Worm (Caenorhabditis elegans): ENCODE measurements around the gene srh-56.

srh-56 gene

DNA sequence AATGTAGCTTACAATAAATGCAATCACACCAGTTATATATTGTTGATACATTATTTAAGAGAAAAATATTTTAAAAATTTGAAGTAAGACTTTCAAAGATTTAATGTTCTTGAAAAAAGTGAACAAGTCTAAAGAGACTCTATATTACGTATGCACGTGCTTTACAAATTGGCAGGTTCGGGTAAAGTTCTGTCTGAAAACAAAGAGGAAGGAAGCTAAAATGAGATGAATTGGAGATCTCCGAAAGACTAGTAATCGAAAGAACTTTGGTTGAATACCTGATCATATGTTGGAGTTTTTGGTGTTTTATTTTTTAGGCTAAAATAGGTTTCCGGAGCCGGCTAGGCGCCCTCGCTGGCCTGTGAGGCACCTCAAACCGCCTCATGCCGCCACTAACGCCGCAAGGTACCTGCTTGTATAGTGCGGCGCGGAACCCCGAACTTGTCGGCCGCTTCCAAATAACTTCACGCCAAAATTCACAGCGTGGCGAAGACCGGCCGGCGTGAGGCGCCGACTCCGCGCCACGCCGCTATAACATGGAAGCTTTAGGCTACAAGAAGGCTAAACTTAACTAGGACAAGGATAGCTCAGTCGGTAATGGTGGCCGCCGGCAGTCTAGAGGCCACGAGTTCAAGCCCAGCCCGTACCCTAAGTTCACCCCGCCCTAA, 14.3 kb upstream of the srh-56 start, which contains the start of gene srx-28 (continued):
- TF ChIP-seq aptf-3 (GFP tag; IDR thresholded peaks at IDR 0.05) (no peak), repo-1 (tag; optimal IDR thresholded peaks at IDR 0.05) (no peak), F39B2.1 (GFP tag; IDR thresholded peaks at IDR 0.05) (no peak), mel-28 (tag; optimal IDR thresholded peaks at IDR 0.05; ENCODE audit: borderline replicate concordance) (no peak), K11D2.4 (GFP tag; IDR thresholded peaks at IDR 0.05) (no peak), mes-4 (tag; optimal IDR thresholded peaks at IDR 0.05) (no peak), bed-2 (GFP tag; IDR thresholded peaks at IDR 0.05) (no peak), ceh-100 (GFP tag; IDR thresholded peaks at IDR 0.05) (no peak), ztf-18 (tag; optimal IDR thresholded peaks at IDR 0.05) (no peak), B0261.1 (tag; optimal IDR thresholded peaks at IDR 0.05) (peak; percentile 6), C06A6.2 (GFP tag; conservative IDR thresholded peaks at IDR 0.05) (no peak), snpc-3.4 (tag; optimal IDR thresholded peaks at IDR 0.05) (no peak), ztf-25 (GFP tag; IDR thresholded peaks at IDR 0.05) (0 out of 2 replicates have a peak, but pooled peaks have one; percentile 38), nfyb-1 (GFP tag; IDR thresholded peaks at IDR 0.05) (peak; percentile 26; the same call in 1 of the 2 replicates), fkh-3 (tag; optimal IDR thresholded peaks at IDR 0.05) (peak; percentile 14), ceh-40 (GFP tag; IDR thresholded peaks at IDR 0.05) (no peak), hlh-12 (tag; optimal IDR thresholded peaks at IDR 0.05) (no peak), dpff-1 (tag; optimal IDR thresholded peaks at IDR 0.05) (no peak), dox-1 (GFP tag; IDR thresholded peaks at IDR 0.05) (peak; percentile 47; the same call in 1 of the 2 replicates)

DNA sequence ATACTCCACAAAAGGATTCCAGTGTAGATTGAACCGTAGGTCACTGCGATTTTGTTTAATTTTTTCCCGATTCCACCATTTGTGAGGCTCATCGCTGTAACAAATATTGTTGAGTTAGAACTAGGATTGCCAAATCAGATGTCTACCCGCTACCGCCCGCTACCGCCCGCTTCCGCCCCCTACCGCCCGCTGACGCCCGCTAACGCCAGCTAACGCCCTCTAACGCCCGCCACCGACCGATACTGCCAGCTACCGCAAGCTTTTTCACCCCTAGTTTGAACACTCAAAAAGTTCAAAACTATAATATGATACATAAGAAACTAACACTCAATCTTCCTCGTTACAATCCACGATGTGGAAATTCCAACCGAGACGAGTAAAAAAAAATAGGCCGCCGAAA, 13.2 kb upstream of the srh-56 start:
- TF ChIP-seq zfh-2 (GFP tag; conservative IDR thresholded peaks at IDR 0.05), result peak; percentile 75
- TF ChIP-seq athp-1 (tag; optimal IDR thresholded peaks at IDR 0.05), result no peak
- TF ChIP-seq snpc-4 (GFP tag; optimal IDR thresholded peaks at IDR 0.05), result no peak
- no peak for TF ChIP-seq snpc-4 (tag; optimal IDR thresholded peaks at IDR 0.05)
- TF ChIP-seq egrh-3 (GFP tag; IDR thresholded peaks at IDR 0.05), result peak; percentile 28; the same call in 1 of the 2 replicates

DNA sequence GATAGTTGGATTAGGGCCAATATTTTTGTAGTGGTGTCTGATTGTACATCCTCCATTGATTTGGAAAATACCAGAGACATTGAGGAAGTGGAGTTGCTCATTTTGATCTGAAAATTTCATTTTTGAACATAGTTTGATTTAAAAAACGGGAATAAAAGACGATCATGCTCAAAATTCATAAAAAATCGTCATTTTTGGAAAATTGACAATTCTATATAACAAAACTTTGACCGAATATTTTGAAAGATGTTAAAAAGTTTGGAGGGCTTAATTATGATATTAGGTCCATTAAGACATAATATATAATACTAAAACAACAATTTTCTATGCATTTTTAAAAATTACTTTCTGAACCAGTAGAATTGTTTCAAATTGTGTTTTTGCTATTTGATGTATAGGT, 12.2 kb upstream of the srh-56 start, which contains the start of gene srg-58:
TSS of gene srg-58 (minus strand) at position 101 of the 400 bp plus-strand sequence.
- TF ChIP-seq attf-5 (GFP tag; optimal IDR thresholded peaks at IDR 0.05) (no peak), zim-3 (tag; optimal IDR thresholded peaks at IDR 0.05) (no peak), nhr-27 (tag; optimal IDR thresholded peaks at IDR 0.05) (no peak), F52B5.7 (tag; optimal IDR thresholded peaks at IDR 0.05) (no peak), rpc-1 (optimal IDR thresholded peaks at IDR 0.05) (no peak), rpc-1 (tag; optimal IDR thresholded peaks at IDR 0.05) (no peak), ceh-91 (GFP tag; IDR thresholded peaks at IDR 0.05) (no peak), ets-4 (GFP tag; optimal IDR thresholded peaks at IDR 0.05) (no peak), C06A6.2 (GFP tag; conservative IDR thresholded peaks at IDR 0.05) (no peak), lag-1 (GFP tag; IDR thresholded peaks at IDR 0.05) (no peak), egl-18 (GFP tag; IDR thresholded peaks at IDR 0.05) (no peak), fkh-3 (tag; optimal IDR thresholded peaks at IDR 0.05) (no peak), atf-7 (tag; optimal IDR thresholded peaks at IDR 0.05) (no peak), mxl-1 (tag; optimal IDR thresholded peaks at IDR 0.05) (no peak), lin-40 (tag; optimal IDR thresholded peaks at IDR 0.05) (no peak), madf-10 (tag; optimal IDR thresholded peaks at IDR 0.05) (no peak)
